Fruit fly (Drosophila melanogaster) whole organism, embryonic: Measurements from ENCODE around the gene CG9928.
A peak's percentile ranks its signal among the peaks of the same experiment; 100 is the strongest.

Source experiments
- Atf-2 ChIP-seq: fragments of 200-800 bp; sonication (Bioruptor generic); optimal IDR thresholded peaks from 2 replicates; lab custom pipeline; 2016; ENCODE audit warnings: missing biosample characterization, missing genetic modification characterization
- CG1024 ChIP-seq: fragments of 200-800 bp; sonication (Bioruptor generic); IDR thresholded peaks from 2 replicates; pipeline ENCODE4 v1.3.6; 2022; ENCODE audit warnings: missing biosample characterization, missing genetic modification characterization
- CG12104 ChIP-seq: fragments of 200-800 bp; sonication (Bioruptor generic); optimal IDR thresholded peaks from 3 replicates; lab custom pipeline; 2016; ENCODE audit warnings: missing biosample characterization, missing genetic modification characterization
- CG12155 ChIP-seq: fragments of 200-800 bp; sonication (Bioruptor generic); optimal IDR thresholded peaks from 3 replicates; lab custom pipeline; 2016; ENCODE audit warnings: missing biosample characterization, missing genetic modification characterization
- CG14441 ChIP-seq: fragments of 200-800 bp; sonication (Bioruptor generic); IDR thresholded peaks from 2 replicates; pipeline ENCODE4 v1.3.6; 2022; ENCODE audit warnings: missing biosample characterization, missing genetic modification characterization
- CG15696 ChIP-seq: fragments of 200-800 bp; sonication (Bioruptor generic); optimal IDR thresholded peaks from 2 replicates; lab custom pipeline; 2019; ENCODE audit warnings: missing biosample characterization, mild to moderate bottlenecking, missing genetic modification characterization, moderate library complexity
- CG16779 ChIP-seq: fragments of 200-800 bp; sonication (Bioruptor generic); IDR thresholded peaks from 2 replicates; pipeline ENCODE4 v1.3.6; 2022; ENCODE audit warnings: missing biosample characterization, missing genetic modification characterization
- CG17186 ChIP-seq: fragments of 200-800 bp; sonication (Bioruptor generic); optimal IDR thresholded peaks from 3 replicates; lab custom pipeline; 2017; ENCODE audit warnings: missing biosample characterization, missing genetic modification reagents, missing genetic modification characterization
- CG18599 ChIP-seq: fragments of 200-800 bp; sonication (Bioruptor generic); optimal IDR thresholded peaks from 3 replicates; lab custom pipeline; 2017; ENCODE audit warnings: missing biosample characterization, missing genetic modification characterization, mild to moderate bottlenecking, moderate library complexity, missing genetic modification reagents
- CG30020 ChIP-seq: fragments of 200-800 bp; optimal IDR thresholded peaks from 2 replicates; lab custom pipeline; 2019; ENCODE audit warnings: missing biosample characterization, mild to moderate bottlenecking, missing genetic modification characterization, moderate library complexity
- CG31365 ChIP-seq: fragments of 200-800 bp; sonication (Bioruptor generic); optimal IDR thresholded peaks from 2 replicates; lab custom pipeline; 2018; ENCODE audit warnings: missing biosample characterization, mild to moderate bottlenecking, missing genetic modification characterization
- CG6689 ChIP-seq: fragments of 200-800 bp; sonication (Bioruptor generic); IDR thresholded peaks from 2 replicates; pipeline ENCODE4 v1.3.6; 2022; ENCODE audit warnings: missing biosample characterization, missing genetic modification characterization
- CG7271 ChIP-seq: fragments of 200-800 bp; sonication (Bioruptor generic); optimal IDR thresholded peaks from 2 replicates; lab custom pipeline; 2018; ENCODE audit warnings: missing biosample characterization, mild to moderate bottlenecking, missing genetic modification characterization, moderate library complexity
- CG7987 ChIP-seq: fragments of 200-800 bp; sonication (Bioruptor generic); optimal IDR thresholded peaks from 2 replicates; lab custom pipeline; 2018; ENCODE audit warnings: missing biosample characterization, mild to moderate bottlenecking, missing genetic modification characterization, moderate library complexity
- CG8281 ChIP-seq: fragments of 200-800 bp; sonication (Bioruptor generic); optimal IDR thresholded peaks from 2 replicates; lab custom pipeline; 2018; ENCODE audit warnings: missing biosample characterization, mild to moderate bottlenecking, missing genetic modification characterization, moderate library complexity
- CG8290 ChIP-seq, 3 experiments: fragments of 200-800 bp; sonication (Bioruptor generic); optimal IDR thresholded peaks; 2 replicates each; lab custom pipeline; 2016 to 2019; ENCODE audit warnings: missing biosample characterization in 3 of 3, missing genetic modification characterization in 3 of 3, mild to moderate bottlenecking in 2 of 3, moderate library complexity in 1 of 3
- CG8924 ChIP-seq: fragments of 200-800 bp; optimal IDR thresholded peaks from 3 replicates; lab custom pipeline; 2019; ENCODE audit warnings: missing biosample characterization, mild to moderate bottlenecking, missing genetic modification characterization, moderate library complexity
- Camta ChIP-seq: fragments of 200-800 bp; sonication (Bioruptor generic); optimal IDR thresholded peaks from 2 replicates; lab custom pipeline; 2016; ENCODE audit warnings: missing biosample characterization, missing genetic modification characterization
- CrebB ChIP-seq: fragments of 200-800 bp; sonication (Bioruptor generic); optimal IDR thresholded peaks from 3 replicates; lab custom pipeline; 2018; ENCODE audit warnings: missing biosample characterization, mild to moderate bottlenecking, missing genetic modification characterization
- D19A ChIP-seq: fragments of 200-800 bp; optimal IDR thresholded peaks from 3 replicates; lab custom pipeline; 2019; ENCODE audit warnings: missing biosample characterization, mild to moderate bottlenecking, missing genetic modification characterization, moderate library complexity
- Dfd ChIP-seq, 2 experiments: fragments of >200 bp; optimal IDR thresholded peaks; 2 replicates each; lab custom pipeline; 2017; ENCODE audit warnings: missing biosample characterization in 2 of 2, missing genetic modification characterization in 2 of 2
- Dref ChIP-seq: fragments of 200-800 bp; sonication (Bioruptor generic); IDR thresholded peaks from 2 replicates; pipeline ENCODE4 v1.3.6; 2022; ENCODE audit warnings: missing biosample characterization, missing genetic modification characterization
- E2f2 ChIP-seq: fragments of 200-800 bp; sonication (Bioruptor generic); IDR thresholded peaks from 2 replicates; pipeline ENCODE4 v1.3.6; 2022; ENCODE audit warnings: missing biosample characterization, missing genetic modification characterization
- Ets65A ChIP-seq: fragments of 200-800 bp; sonication (Bioruptor generic); peaks from one replicate; lab custom pipeline; 2016; ENCODE audit warnings: missing biosample characterization, missing genetic modification characterization
- HLH54F ChIP-seq: fragments of 200-800 bp; sonication (Bioruptor generic); optimal IDR thresholded peaks from 3 replicates; lab custom pipeline; 2016; ENCODE audit warnings: missing biosample characterization, missing genetic modification characterization
- HmgD ChIP-seq: fragments of 200-800 bp; sonication (Bioruptor generic); optimal IDR thresholded peaks from 3 replicates; lab custom pipeline; 2016; ENCODE audit warnings: missing biosample characterization, missing genetic modification characterization
- MTF-1 ChIP-seq: fragments of 200-800 bp; sonication (Bioruptor generic); optimal IDR thresholded peaks from 2 replicates; lab custom pipeline; 2018; ENCODE audit warnings: missing biosample characterization, mild to moderate bottlenecking, missing genetic modification characterization, borderline replicate concordance
- Mrtf ChIP-seq: fragments of 200-800 bp; sonication (Bioruptor generic); IDR thresholded peaks from 3 replicates; pipeline ENCODE4 v1.3.6; 2022; ENCODE audit warnings: missing biosample characterization, missing genetic modification characterization
- Neu2 ChIP-seq: fragments of 200-800 bp; sonication (Bioruptor generic); optimal IDR thresholded peaks from 3 replicates; lab custom pipeline; 2016; ENCODE audit warnings: missing biosample characterization, missing genetic modification characterization, borderline replicate concordance
- Side ChIP-seq: fragments of 200-800 bp; sonication (Bioruptor generic); optimal IDR thresholded peaks from 2 replicates; lab custom pipeline; 2016; ENCODE audit warnings: missing biosample characterization, missing genetic modification characterization
- Sry-β ChIP-seq: fragments of 200-800 bp; sonication (Bioruptor generic); optimal IDR thresholded peaks from 2 replicates; lab custom pipeline; 2018; ENCODE audit warnings: missing biosample characterization, mild to moderate bottlenecking, missing genetic modification characterization, moderate library complexity
- YL-1 ChIP-seq: fragments of 200-800 bp; sonication (Bioruptor generic); optimal IDR thresholded peaks from 3 replicates; lab custom pipeline; 2017; ENCODE audit warnings: missing biosample characterization, mild to moderate bottlenecking, missing genetic modification characterization
- ap ChIP-seq: fragments of 200-800 bp; sonication (Bioruptor generic); IDR thresholded peaks from 2 replicates; pipeline ENCODE4 v1.3.6; 2022; ENCODE audit warnings: missing biosample characterization, missing genetic modification characterization
- ase ChIP-seq: fragments of 200-800 bp; sonication (Bioruptor generic); IDR thresholded peaks from 3 replicates; pipeline ENCODE4 v1.3.6; 2022; ENCODE audit warnings: missing biosample characterization, missing genetic modification characterization
- cad ChIP-seq: fragments of >200 bp; optimal IDR thresholded peaks from 2 replicates; lab custom pipeline; 2017; ENCODE audit warnings: missing biosample characterization, missing genetic modification characterization
- da ChIP-seq: fragments of 200-800 bp; sonication (Bioruptor generic); optimal IDR thresholded peaks from 2 replicates; lab custom pipeline; 2016; ENCODE audit warnings: missing biosample characterization, missing genetic modification characterization
- eve ChIP-seq, 2 experiments: fragments of >200 bp; optimal IDR thresholded peaks; 2 replicates each; lab custom pipeline; 2017; ENCODE audit warnings: missing biosample characterization in 2 of 2, missing genetic modification characterization in 2 of 2
- ewg ChIP-seq: fragments of 200-800 bp; sonication (Bioruptor generic); optimal IDR thresholded peaks from 3 replicates; lab custom pipeline; 2017; ENCODE audit warnings: mild to moderate bottlenecking, missing biosample characterization, missing genetic modification reagents, missing genetic modification characterization
- gce ChIP-seq: fragments of 200-800 bp; sonication (Bioruptor generic); IDR thresholded peaks from 3 replicates; pipeline ENCODE4 v1.3.6; 2022; ENCODE audit warnings: missing biosample characterization, missing genetic modification characterization
- gsb-n ChIP-seq: fragments of 200-800 bp; sonication (Bioruptor generic); optimal IDR thresholded peaks from 3 replicates; lab custom pipeline; 2018; ENCODE audit warnings: missing biosample characterization, mild to moderate bottlenecking, missing genetic modification characterization
- h ChIP-seq: fragments of >200 bp; optimal IDR thresholded peaks from 2 replicates; lab custom pipeline; 2017
- hth ChIP-seq: fragments of >200 bp; optimal IDR thresholded peaks from 2 replicates; lab custom pipeline; 2017; ENCODE audit warnings: inconsistent platforms
- luna ChIP-seq: fragments of 200-800 bp; sonication (Bioruptor generic); optimal IDR thresholded peaks from 2 replicates; lab custom pipeline; 2016; ENCODE audit warnings: missing biosample characterization, missing genetic modification characterization
- mirr ChIP-seq: fragments of 200-800 bp; sonication (Bioruptor generic); optimal IDR thresholded peaks from 3 replicates; lab custom pipeline; 2018; ENCODE audit warnings: missing biosample characterization, mild to moderate bottlenecking, missing genetic modification characterization
- p53 ChIP-seq: fragments of 200-800 bp; sonication (Bioruptor generic); optimal IDR thresholded peaks from 2 replicates; lab custom pipeline; 2016; ENCODE audit warnings: missing biosample characterization, missing genetic modification characterization
- pan ChIP-seq, 4 experiments: fragments of >200 bp in 3 of 4; fragments of 200-800 bp in 1 of 4; sonication (Bioruptor generic) in 1 of 4; optimal IDR thresholded peaks in 3 of 4; IDR thresholded peaks in 1 of 4; 2 replicates each; pipeline versions ENCODE4 v1.3.6 to Lab custom; 2017 to 2022; ENCODE audit warnings: missing biosample characterization in 2 of 4, missing genetic modification characterization in 2 of 4, mixed read lengths in 1 of 4
- shn ChIP-seq: fragments of 200-800 bp; sonication (Bioruptor generic); optimal IDR thresholded peaks from 3 replicates; lab custom pipeline; 2016; ENCODE audit warnings: missing biosample characterization, missing genetic modification characterization
- tgo ChIP-seq: fragments of 200-800 bp; sonication (Bioruptor generic); IDR thresholded peaks from 3 replicates; pipeline ENCODE4 v1.3.6; 2022; ENCODE audit warnings: missing biosample characterization, missing genetic modification characterization
- tna ChIP-seq: fragments of 200-800 bp; sonication (Bioruptor generic); IDR thresholded peaks from 2 replicates; pipeline ENCODE4 v1.3.6; 2022; ENCODE audit warnings: missing biosample characterization, missing genetic modification characterization; ENCODE audit not compliant: partially characterized antibody
- wek ChIP-seq: fragments of 200-800 bp; sonication (Bioruptor generic); optimal IDR thresholded peaks from 3 replicates; lab custom pipeline; 2018; ENCODE audit warnings: missing biosample characterization, mild to moderate bottlenecking, missing genetic modification characterization, moderate library complexity

The CG9928 gene

dm6 chr2L:13145035-13145683, 2.5 kb upstream of the CG9928 start (continued):
- TF ChIP-seq Ets65A (GFP tag; lab: Kevin White, UChicago) (peak; percentile 87), CG7271 (tag; lab: Kevin White, UChicago) (no peak), cad (GFP tag; lab: Kevin White, UChicago) (no peak), CG14441 (GFP tag; lab: Robert Waterston, UW) (peak; percentile 83), wek (GFP tag; lab: Kevin White, UChicago) (no peak), CG6689 (peak; percentile 74), CG7987 (GFP tag; lab: Kevin White, UChicago) (no peak), CG31365 (tag; lab: Kevin White, UChicago) (no peak), hth (no peak), MTF-1 (GFP tag; lab: Kevin White, UChicago) (no peak), CG1024 (GFP tag; lab: Robert Waterston, UW) (no peak), tgo (GFP tag; lab: Robert Waterston, UW) (peak; percentile 84), h (lab: Kevin White, UChicago) (no peak), CG12104 (GFP tag; lab: Kevin White, UChicago) (peak; percentile 59), D19A (tag; lab: Kevin White, UChicago) (peak; percentile 82), da (no peak), CG15696 (tag; lab: Kevin White, UChicago) (peak; percentile 12), Camta (GFP tag; lab: Kevin White, UChicago) (peak; percentile 60), ewg (GFP tag; lab: Kevin White, UChicago) (peak; percentile 23), mirr (GFP tag; lab: Kevin White, UChicago) (peak; percentile 4), CrebB (tag; lab: Kevin White, UChicago) (peak; percentile 26), Mrtf (GFP tag; lab: Robert Waterston, UW) (peak; percentile 80; the same call in 2 of the 3 replicates), pan (optimal IDR thresholded peaks at IDR 0.05; lab: Kevin White, UChicago) (no peak), pan (GFP tag; optimal IDR thresholded peaks at IDR 0.05 in 1 of 2, IDR thresholded peaks at IDR 0.05 in 1 of 2) (peak in 1 of 2 experiments; percentile 84), tna (GFP tag; lab: Robert Waterston, UW) (no peak), Dref (GFP tag; lab: Robert Waterston, UW) (no peak), HLH54F (GFP tag; lab: Kevin White, UChicago) (peak; percentile 70), CG12155 (GFP tag; lab: Kevin White, UChicago) (peak; percentile 66), HmgD (GFP tag; lab: Kevin White, UChicago) (no peak), Dfd (GFP tag; optimal IDR thresholded peaks at IDR 0.05; lab: Kevin White, UChicago) (no peak), luna (GFP tag; lab: Kevin White, UChicago) (peak; percentile 68), gsb-n (tag; lab: Kevin White, UChicago) (peak; percentile 0), CG8290 (GFP tag; optimal IDR thresholded peaks at IDR 0.05; lab: Kevin White, UChicago) (no peak), CG8290 (tag; optimal IDR thresholded peaks at IDR 0.05; lab: Kevin White, UChicago) (peak in 1 of 2 experiments; percentile 42), Side (peak; percentile 63), YL-1 (GFP tag; lab: Kevin White, UChicago) (no peak), eve (GFP tag; optimal IDR thresholded peaks at IDR 0.05; lab: Kevin White, UChicago) (no peak), Neu2 (GFP tag; lab: Kevin White, UChicago) (no peak), shn (peak; percentile 26), gce (0 out of 3 replicates have a peak, but pooled peaks have one; percentile 59), p53 (GFP tag; lab: Kevin White, UChicago) (no peak), ap (peak; percentile 62), CG18599 (GFP tag; lab: Kevin White, UChicago) (peak; percentile 87), ase (GFP tag; lab: Robert Waterston, UW) (0 out of 3 replicates have a peak, but pooled peaks have one; percentile 36), CG16779 (GFP tag; lab: Robert Waterston, UW) (peak; percentile 73), CG8924 (tag; lab: Kevin White, UChicago) (peak; percentile 77), Atf-2 (GFP tag; lab: Kevin White, UChicago) (peak; percentile 70), Sry-β (no peak), E2f2 (GFP tag; lab: Robert Waterston, UW) (peak; percentile 61), CG30020 (tag; lab: Kevin White, UChicago) (no peak), CG17186 (GFP tag; lab: Kevin White, UChicago) (no peak), CG8281 (tag; lab: Kevin White, UChicago) (peak; percentile 53)
